Fruit fly (Drosophila melanogaster): ENCODE results near the gene rumi.

Gene rumi

DNA sequence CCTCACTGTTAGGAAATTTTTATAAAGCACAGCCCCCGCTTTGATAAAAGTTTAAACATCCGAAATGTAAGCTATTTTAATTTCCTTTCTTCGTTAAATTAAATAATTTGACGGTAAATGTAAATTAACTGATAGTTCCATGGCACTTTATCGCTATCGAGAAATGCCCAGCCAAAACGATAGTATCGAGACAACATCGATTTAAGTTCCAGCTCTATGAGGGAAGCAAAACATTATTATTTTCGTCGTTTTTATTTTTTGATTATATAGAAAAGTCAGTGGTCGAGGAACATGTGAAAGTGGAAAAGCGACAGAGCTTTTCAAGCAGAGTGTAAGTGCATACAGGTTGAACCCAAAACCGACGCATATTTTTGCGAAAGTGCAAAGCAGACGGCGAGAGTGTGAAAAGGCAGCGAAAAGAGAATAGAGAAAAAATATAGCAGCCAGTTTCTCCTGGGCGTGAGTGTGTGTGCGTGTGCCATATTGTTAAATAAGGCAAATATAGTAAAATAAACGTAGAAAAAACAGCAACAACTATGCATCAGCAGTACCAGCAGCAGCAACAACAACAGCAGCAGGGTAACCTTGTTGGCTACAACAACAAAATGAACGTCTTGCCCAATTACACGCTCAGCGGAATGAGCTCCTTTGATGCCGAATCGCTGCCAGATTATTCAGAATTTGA lies 23.5 kb downstream of the rumi start, which contains the start of gene CG45049:
Gene CG45049, plus strand, starts transcription at position 197 of the 685 bp plus-strand sequence.
- no peak for TF ChIP-seq noc (tag; optimal IDR thresholded peaks at IDR 0.05)

DNA sequence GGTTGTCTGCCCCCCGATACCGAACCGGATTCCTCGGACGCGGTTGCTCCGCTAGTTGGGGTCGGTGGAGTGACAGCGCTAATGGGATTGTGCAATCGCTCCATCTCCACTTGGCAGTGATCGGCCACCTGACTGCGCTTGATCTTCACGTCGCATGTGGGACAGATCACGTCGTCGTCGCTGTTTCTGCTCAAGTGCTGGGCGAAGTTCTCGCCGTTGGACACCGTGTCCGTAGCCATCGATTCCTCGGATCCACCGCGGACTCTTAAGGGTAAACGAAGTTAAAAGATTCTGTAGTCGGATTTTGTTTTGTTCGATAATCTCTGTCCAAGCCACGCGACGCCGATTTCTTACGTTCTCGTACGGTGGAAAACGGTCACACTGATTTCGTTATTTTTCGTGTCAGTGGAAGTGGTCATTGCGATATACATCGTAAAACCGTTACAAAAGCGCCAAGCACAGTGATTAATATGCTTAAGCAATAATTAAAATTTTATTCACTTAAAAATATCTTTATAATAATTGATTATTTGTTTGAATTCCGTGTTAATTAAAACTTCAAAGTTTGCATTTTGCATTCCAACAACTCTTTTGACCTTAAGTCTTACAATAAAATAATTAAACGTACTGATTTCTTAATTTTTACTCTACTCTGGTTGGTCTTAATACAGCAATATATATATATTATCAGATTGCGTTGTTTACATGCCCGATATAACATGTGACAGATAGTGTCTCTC lies 24.2 kb downstream of the rumi start, which contains the start of gene RNF220:
Gene RNF220, minus strand, starts transcription at position 384 of the 740 bp plus-strand sequence.
- TF ChIP-seq noc (tag; optimal IDR thresholded peaks at IDR 0.05), result no peak

DNA sequence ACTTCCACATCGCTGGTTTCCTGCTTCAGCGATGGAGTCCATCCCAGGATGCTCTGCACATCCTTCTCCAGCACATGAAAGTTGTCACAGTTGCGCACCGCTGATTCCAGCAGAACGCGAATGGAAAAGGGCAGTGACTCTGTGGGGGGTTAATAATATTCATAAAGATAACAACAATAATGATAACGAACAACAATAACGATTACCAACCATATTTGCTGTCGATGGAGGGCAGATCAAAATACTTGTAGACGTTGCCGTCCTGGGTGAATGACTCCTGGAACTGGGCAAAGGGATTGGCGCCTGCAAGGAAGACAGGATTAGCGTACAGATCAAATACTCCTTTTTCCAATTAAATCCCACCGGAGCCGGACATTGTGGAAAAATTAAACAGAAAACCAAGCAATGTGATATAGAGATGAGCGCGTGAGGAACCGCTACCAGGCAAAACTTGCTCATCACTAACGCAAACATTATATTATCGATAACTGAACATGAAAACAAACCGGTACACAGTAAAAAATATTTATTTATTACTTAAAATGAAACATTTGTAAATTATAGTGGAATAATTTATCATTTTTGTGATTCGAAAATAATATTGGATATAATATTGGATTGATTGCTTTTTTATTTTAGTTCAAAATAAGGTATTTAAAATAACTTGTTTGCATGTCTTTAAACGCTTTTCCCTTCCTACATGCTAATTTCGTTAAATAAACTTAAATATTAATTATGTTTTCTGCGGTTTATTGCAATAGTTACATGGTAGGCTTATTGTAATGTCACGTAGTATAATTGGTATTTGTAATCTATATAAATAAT lies 26.0 kb downstream of the rumi start, which contains the start of gene Irp-1A:
Gene Irp-1A, minus strand, starts transcription at position 439 of the 825 bp plus-strand sequence.
- peak; percentile 58 for TF ChIP-seq noc (tag; optimal IDR thresholded peaks at IDR 0.05)

DNA sequence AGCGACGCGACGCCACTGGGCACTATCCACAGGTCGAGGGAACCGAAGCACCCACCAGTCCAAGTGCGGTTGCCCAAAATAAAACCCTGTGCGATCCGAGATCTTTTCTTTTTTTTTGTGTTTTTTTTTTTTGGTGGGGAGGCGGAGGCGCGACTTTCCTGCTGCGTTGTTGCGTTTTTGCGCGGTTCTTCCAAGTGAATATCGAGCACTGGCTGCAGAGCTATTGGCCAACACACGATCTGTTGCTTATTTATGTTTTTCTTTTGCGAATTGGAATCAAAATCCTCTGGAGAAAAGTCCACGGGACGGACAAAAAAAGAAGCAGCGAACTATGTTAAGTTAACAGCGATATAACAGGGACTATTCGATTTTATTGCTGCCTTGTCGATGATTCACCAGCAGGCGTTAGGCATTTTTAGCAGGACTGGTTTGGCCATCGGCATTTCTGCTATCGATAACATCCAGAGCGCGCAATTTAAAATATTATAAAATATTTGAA lies 29.5 kb downstream of the rumi start, which contains the start of gene wge:
Gene wge, minus strand, starts transcription at position 343 of the 499 bp plus-strand sequence.
- no peak for TF ChIP-seq noc (tag; optimal IDR thresholded peaks at IDR 0.05)

DNA sequence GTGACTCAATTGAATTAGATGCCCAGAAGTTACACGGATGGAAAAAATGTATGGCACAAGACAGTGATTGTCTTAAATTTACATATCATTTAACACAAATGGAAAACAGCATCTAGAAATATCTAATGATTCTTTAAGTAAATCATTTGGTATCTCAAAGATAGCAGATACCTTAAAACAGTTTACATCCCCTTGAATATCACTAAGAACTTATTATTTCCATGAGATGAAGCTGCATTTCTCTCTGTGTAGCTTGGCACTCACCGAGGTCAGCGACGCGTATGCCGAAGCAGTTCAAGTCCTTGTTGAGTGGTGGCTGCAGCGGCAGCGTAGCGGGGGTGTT lies 30.8 kb downstream of the rumi start:
- no peak for TF ChIP-seq noc (tag; optimal IDR thresholded peaks at IDR 0.05)

DNA sequence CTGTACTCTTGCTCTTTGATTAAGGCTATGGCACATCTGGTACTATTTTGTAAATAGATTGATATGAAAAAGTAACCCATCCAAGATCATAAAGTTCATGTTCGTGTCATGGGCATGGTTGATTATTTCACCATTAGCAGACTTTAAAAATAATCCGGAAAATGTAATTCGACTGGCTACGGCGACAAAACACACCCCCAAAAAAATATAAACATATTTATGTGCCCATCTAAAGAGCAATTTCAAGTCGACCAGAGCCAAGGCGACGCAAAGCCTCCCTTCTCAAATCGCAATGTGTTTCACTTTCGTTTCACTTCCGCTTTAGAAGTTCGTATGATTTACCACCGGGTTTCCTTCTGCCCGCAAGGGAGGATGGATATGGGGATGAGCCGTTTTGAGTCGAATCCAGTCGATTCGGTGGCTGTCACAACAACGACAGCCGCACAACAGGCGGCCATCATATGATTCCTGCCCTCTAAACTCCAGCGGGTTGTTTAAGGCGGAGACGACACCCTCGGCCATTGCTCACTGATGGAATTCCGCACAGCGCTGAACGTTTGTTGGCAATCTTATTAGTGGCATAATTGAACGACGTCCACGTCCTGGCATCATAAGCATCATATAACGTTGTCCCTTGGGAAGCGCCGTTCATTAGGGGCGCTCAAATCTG lies 31.3 kb downstream of the rumi start:
- TF ChIP-seq noc (tag; optimal IDR thresholded peaks at IDR 0.05), result no peak

DNA sequence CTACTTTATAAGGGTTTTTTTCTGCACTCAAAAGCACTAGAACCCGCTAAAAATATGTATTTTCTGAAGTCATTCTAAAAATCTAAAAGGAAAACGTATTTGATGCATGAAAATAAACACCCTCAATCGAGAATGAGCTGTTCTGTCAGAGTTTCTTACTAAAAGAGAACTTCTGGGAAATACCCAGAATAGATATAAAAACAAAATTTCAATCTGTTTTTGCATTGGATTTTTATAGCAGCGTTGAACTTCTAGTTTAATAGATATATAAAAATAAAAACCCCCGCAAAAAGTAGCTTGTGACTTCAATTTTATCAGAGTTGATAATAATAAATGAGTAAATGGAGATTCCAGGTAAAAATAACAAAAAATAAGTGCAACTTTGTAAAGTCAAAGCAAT lies 32.0 kb downstream of the rumi start:
- no peak for TF ChIP-seq noc (tag; optimal IDR thresholded peaks at IDR 0.05)

DNA sequence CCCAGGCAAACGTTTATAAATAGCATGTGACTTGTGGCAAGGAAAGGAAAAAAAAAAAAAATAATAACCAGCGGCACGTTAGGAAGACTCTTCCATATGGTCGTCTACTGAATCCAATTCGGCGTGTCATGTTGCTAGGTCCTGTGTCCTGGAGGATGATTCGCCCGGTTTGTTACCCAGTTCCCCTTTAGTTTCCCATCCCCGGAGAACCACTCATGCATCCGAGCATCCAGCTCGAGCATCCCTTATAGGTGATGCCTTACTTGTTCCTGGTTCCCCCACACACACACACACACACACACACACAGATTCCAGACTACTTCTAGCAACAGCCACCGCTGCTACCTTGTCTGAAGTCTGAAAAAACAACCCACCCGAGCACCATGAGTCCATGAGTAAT lies 32.5 kb downstream of the rumi start:
- no peak for TF ChIP-seq noc (tag; optimal IDR thresholded peaks at IDR 0.05)

DNA sequence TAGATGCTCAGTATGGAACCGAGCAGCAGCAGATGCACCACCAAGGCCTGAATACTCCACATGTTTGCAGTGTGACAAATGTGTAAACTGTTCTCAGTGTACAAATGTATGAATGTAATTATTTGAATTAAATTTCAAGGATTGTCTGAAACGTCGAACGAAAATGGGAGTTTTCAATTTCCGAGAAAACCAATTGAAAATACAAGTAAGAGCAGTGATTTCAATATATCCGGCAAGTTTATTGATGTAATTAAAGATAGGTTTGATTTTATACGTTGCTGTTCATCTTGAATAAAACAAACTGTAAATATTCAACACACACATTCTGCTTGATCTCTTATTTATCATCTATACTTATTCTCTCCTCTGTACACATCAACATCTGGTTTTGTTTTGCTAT lies 39.7 kb downstream of the rumi start, which contains the start of gene CG4907:
Gene CG4907, minus strand, starts transcription at position 101 of the 400 bp plus-strand sequence.
- no peak for TF ChIP-seq noc (tag; optimal IDR thresholded peaks at IDR 0.05)

DNA sequence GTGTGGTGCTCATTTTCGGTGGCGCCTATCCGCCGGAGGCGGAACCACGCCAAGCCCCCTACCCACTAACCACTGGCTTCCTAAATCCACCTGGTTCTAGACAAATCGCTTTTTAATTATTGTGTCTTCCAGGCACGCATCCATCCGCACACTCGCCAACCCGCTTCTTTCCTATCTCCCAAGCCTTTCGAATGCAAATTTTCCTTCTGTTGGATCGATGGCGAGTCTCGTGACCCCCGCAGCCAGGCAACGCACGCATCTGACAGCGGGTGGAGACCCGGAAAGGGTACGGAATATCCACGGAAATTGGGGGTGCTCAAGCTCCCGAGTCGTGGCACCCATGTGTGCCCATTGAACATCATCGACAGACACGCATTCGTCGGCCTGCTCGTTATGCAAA lies 43.2 kb downstream of the rumi start, which contains the start of gene CG13842:
Gene CG13842, minus strand, starts transcription at position 101 of the 400 bp plus-strand sequence.
- no peak for TF ChIP-seq noc (tag; optimal IDR thresholded peaks at IDR 0.05)

DNA sequence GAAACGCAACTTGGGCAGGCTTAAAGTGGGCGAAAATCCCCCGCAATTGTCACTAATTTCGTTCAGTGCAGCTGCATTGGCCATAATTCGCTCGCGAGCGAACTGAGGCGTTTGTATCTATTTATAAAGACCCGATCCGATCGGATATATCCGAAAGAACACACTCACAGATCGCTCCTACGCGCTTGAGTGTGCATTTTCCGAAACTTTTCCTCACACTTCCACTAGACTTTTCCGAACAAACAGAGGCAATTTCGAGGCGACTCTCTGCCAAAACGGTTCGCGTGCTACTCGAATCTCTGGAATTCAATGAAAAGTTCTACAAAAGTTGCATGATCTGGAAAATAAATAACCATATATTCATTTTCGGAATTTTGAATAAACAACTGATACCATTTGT lies 48.6 kb downstream of the rumi start, which contains the start of the genes CG6972 and CCAP:
Gene CG6972, plus strand, starts transcription at position 215 of the 400 bp plus-strand sequence.
Gene CCAP, minus strand, starts transcription at position 292 of the 400 bp plus-strand sequence.
- TF ChIP-seq noc (tag; optimal IDR thresholded peaks at IDR 0.05), result no peak

Data from whole organism, larva.